Worm (Caenorhabditis elegans) whole organism, L1 larva: Measurements from ENCODE around the gene C40H1.7.

ENCODE experiments used
- C16A3.4 ChIP-seq: fragments of 150-350 bp; optimal IDR thresholded peaks from 2 replicates; lab custom pipeline; 2014; ENCODE audit warnings: missing biosample characterization, missing genetic modification characterization
- aly-2 ChIP-seq: fragments of 150-350 bp; optimal IDR thresholded peaks from 2 replicates; lab custom pipeline; 2014; ENCODE audit warnings: missing biosample characterization, missing genetic modification characterization
- ceh-82 ChIP-seq, 3 experiments: fragments of 150-350 bp in 1 of 3; sonication (generic microtip) in 2 of 3; optimal IDR thresholded peaks; 2 replicates each; lab custom pipeline; 2014 to 2017; ENCODE audit warnings: missing biosample characterization in 3 of 3, missing genetic modification characterization in 3 of 3
- dpl-1 ChIP-seq, 3 experiments: fragments of 150-350 bp in 2 of 3; sonication (generic microtip) in 1 of 3; optimal IDR thresholded peaks; 2 replicates each; lab custom pipeline; 2014 to 2017; ENCODE audit warnings: missing biosample characterization in 3 of 3, missing genetic modification characterization in 3 of 3, missing genetic modification reagents in 3 of 3
- efl-1 ChIP-seq, 4 experiments: fragments of 150-350 bp; optimal IDR thresholded peaks in 3 of 4; peaks in 1 of 4; 1 replicate in 1 of 4; 2 replicates in 3 of 4; lab custom pipeline; 2014; ENCODE audit warnings: missing biosample characterization in 2 of 4, missing genetic modification characterization in 2 of 4, missing genetic modification reagents in 2 of 4
- ets-5 ChIP-seq: fragments of 200-800 bp; sonication (Bioruptor generic); IDR thresholded peaks from 2 replicates; pipeline ENCODE4 v1.3.6; 2022; ENCODE audit warnings: missing genetic modification characterization, missing compliant biosample characterization
- fkh-4 ChIP-seq: sonication (generic microtip); optimal IDR thresholded peaks from 2 replicates; lab custom pipeline; 2016; ENCODE audit warnings: missing compliant biosample characterization, missing genetic modification characterization, borderline replicate concordance
- fkh-8 ChIP-seq: sonication (generic microtip); optimal IDR thresholded peaks from 2 replicates; lab custom pipeline; 2016; ENCODE audit warnings: mild to moderate bottlenecking, missing genetic modification characterization, missing compliant biosample characterization
- grh-1 ChIP-seq: fragments of 200-800 bp; sonication (Bioruptor generic); IDR thresholded peaks from 2 replicates; pipeline ENCODE4 v1.3.6; 2022; ENCODE audit warnings: missing genetic modification reagents, missing genetic modification characterization, missing compliant biosample characterization
- hlh-4 ChIP-seq: sonication (generic microtip); optimal IDR thresholded peaks from 2 replicates; lab custom pipeline; 2016; ENCODE audit warnings: mild to moderate bottlenecking, missing genetic modification characterization, missing compliant biosample characterization
- lin-14 ChIP-seq: fragments of 200-800 bp; sonication (Bioruptor generic); optimal IDR thresholded peaks from 2 replicates; lab custom pipeline; 2018; ENCODE audit warnings: mild to moderate bottlenecking, missing genetic modification characterization, moderate library complexity, missing compliant biosample characterization
- lin-15B ChIP-seq: fragments of 150-350 bp; sonication (generic microtip); optimal IDR thresholded peaks from 3 replicates; lab custom pipeline; 2014; ENCODE audit warnings: missing biosample characterization, missing genetic modification characterization
- lin-35 ChIP-seq, 2 experiments: fragments of 150-350 bp; optimal IDR thresholded peaks; 2 replicates each; lab custom pipeline; 2014; ENCODE audit warnings: missing biosample characterization in 2 of 2, missing genetic modification characterization in 2 of 2, missing genetic modification reagents in 2 of 2
- lsy-2 ChIP-seq, 2 experiments: fragments of 150-350 bp; optimal IDR thresholded peaks; 2 replicates each; lab custom pipeline; 2014; ENCODE audit warnings: missing biosample characterization in 2 of 2, missing genetic modification characterization in 2 of 2
- mdl-1 ChIP-seq, 2 experiments: fragments of 150-350 bp; optimal IDR thresholded peaks; 2 replicates each; lab custom pipeline; 2014 to 2017; ENCODE audit warnings: missing biosample characterization in 2 of 2, missing genetic modification characterization in 2 of 2, inconsistent platforms in 1 of 2
- nhr-19 ChIP-seq: fragments of 200-800 bp; sonication (Bioruptor generic); conservative IDR thresholded peaks from 2 replicates; pipeline ENCODE4 v1.3.6; 2022; ENCODE audit warnings: missing genetic modification characterization, missing compliant biosample characterization
- nhr-20 ChIP-seq: sonication (generic microtip); optimal IDR thresholded peaks from 2 replicates; lab custom pipeline; 2016; ENCODE audit warnings: mild to moderate bottlenecking, missing genetic modification characterization, missing compliant biosample characterization
- nhr-71 ChIP-seq: sonication (generic microtip); optimal IDR thresholded peaks from 2 replicates; lab custom pipeline; 2016; ENCODE audit warnings: mild to moderate bottlenecking, missing genetic modification characterization, moderate library complexity, missing compliant biosample characterization
- nhr-76 ChIP-seq: sonication (generic microtip); optimal IDR thresholded peaks from 2 replicates; lab custom pipeline; 2017; ENCODE audit warnings: missing biosample characterization, missing genetic modification characterization
- pag-3 ChIP-seq: sonication (generic microtip); optimal IDR thresholded peaks from 2 replicates; lab custom pipeline; 2017; ENCODE audit warnings: missing genetic modification characterization, mild to moderate bottlenecking, missing compliant biosample characterization, antibody characterized with exemption, borderline replicate concordance; ENCODE audit not compliant: insufficient read depth
- pax-3 ChIP-seq: fragments of 200-800 bp; sonication (Bioruptor generic); optimal IDR thresholded peaks from 2 replicates; lab custom pipeline; 2018; ENCODE audit warnings: mild to moderate bottlenecking, missing genetic modification characterization, moderate library complexity, missing compliant biosample characterization
- rnt-1 ChIP-seq: sonication (generic microtip); optimal IDR thresholded peaks from 2 replicates; lab custom pipeline; 2016; ENCODE audit warnings: mild to moderate bottlenecking, missing genetic modification characterization, moderate library complexity, missing compliant biosample characterization
- snu-23 ChIP-seq: sonication (generic microtip); optimal IDR thresholded peaks from 2 replicates; lab custom pipeline; 2016; ENCODE audit warnings: missing genetic modification characterization, missing compliant biosample characterization
- sup-37 ChIP-seq: fragments of 200-800 bp; sonication (Bioruptor generic); optimal IDR thresholded peaks from 2 replicates; lab custom pipeline; 2018; ENCODE audit warnings: mild to moderate bottlenecking, missing genetic modification characterization, missing compliant biosample characterization
- tbx-2 ChIP-seq: sonication (generic microtip); optimal IDR thresholded peaks from 2 replicates; lab custom pipeline; 2016; ENCODE audit warnings: missing genetic modification characterization, missing compliant biosample characterization
- unc-130 ChIP-seq: fragments of 150-350 bp; optimal IDR thresholded peaks from 2 replicates; lab custom pipeline; 2017; ENCODE audit warnings: missing biosample characterization, missing genetic modification characterization, inconsistent platforms
- unc-62 ChIP-seq: fragments of 150-350 bp; optimal IDR thresholded peaks from 2 replicates; lab custom pipeline; 2014; ENCODE audit warnings: missing biosample characterization, missing genetic modification reagents, missing genetic modification characterization
- vab-15 ChIP-seq: sonication (generic microtip); optimal IDR thresholded peaks from 2 replicates; lab custom pipeline; 2017; ENCODE audit warnings: missing genotype, mild to moderate bottlenecking, missing genetic modification characterization, missing compliant biosample characterization
- xbp-1 ChIP-seq: sonication (generic microtip); optimal IDR thresholded peaks from 2 replicates; lab custom pipeline; 2016; ENCODE audit warnings: missing genetic modification characterization, missing compliant biosample characterization

C40H1.7 gene

ce11 chrIII:9346114-9346513 is 21.3 kb downstream of the C40H1.7 start:
- TF ChIP-seq rnt-1 (tag; lab: Kevin White, UChicago) (peak; percentile 64), xbp-1 (tag; lab: Kevin White, UChicago) (no peak), lsy-2 (tag; optimal IDR thresholded peaks at IDR 0.05; lab: Kevin White, UChicago) (peak in 1 of 2 experiments; percentile 9), unc-130 (tag; lab: Kevin White, UChicago) (no peak), snu-23 (GFP tag; lab: Kevin White, UChicago) (peak; percentile 0), nhr-71 (tag; lab: Kevin White, UChicago) (peak; percentile 26), lin-14 (GFP tag; lab: Kevin White, UChicago) (peak; percentile 51), pag-3 (tag; lab: Kevin White, UChicago) (peak; percentile 73)

ce11 chrIII:9346722-9347121 is 21.9 kb downstream of the C40H1.7 start:
- TF ChIP-seq rnt-1 (tag; lab: Kevin White, UChicago) (peak; percentile 47), lin-14 (GFP tag; lab: Kevin White, UChicago) (peak; percentile 15), nhr-71 (tag; lab: Kevin White, UChicago) (peak; percentile 30), lsy-2 (tag; optimal IDR thresholded peaks at IDR 0.05; lab: Kevin White, UChicago) (peak in 1 of 2 experiments; percentile 20), vab-15 (tag; lab: Kevin White, UChicago) (no peak)

- TF ChIP-seq fkh-8 (tag; lab: Kevin White, UChicago) (no peak), fkh-4 (tag; lab: Kevin White, UChicago) (no peak), rnt-1 (tag; lab: Kevin White, UChicago) (peak; percentile 60), mdl-1 (tag; optimal IDR thresholded peaks at IDR 0.05; lab: Kevin White, UChicago) (peak in 1 of 2 experiments; percentile 27), pax-3 (tag; lab: Kevin White, UChicago) (no peak), lin-14 (GFP tag; lab: Kevin White, UChicago) (peak; percentile 64), unc-130 (tag; lab: Kevin White, UChicago) (peak; percentile 43), dpl-1 (GFP tag; optimal IDR thresholded peaks at IDR 0.05; lab: Kevin White, UChicago) (peak in 1 of 3 experiments; percentile 6), tbx-2 (peak; percentile 31), nhr-71 (tag; lab: Kevin White, UChicago) (peak; percentile 51), sup-37 (no peak), snu-23 (GFP tag; lab: Kevin White, UChicago) (no peak), unc-62 (no peak), lin-35 (GFP tag; optimal IDR thresholded peaks at IDR 0.05; lab: Kevin White, UChicago) (peak in 1 of 2 experiments; percentile 18), grh-1 (no peak), aly-2 (tag; lab: Kevin White, UChicago) (no peak), hlh-4 (tag; lab: Kevin White, UChicago) (no peak), nhr-20 (tag; lab: Kevin White, UChicago) (no peak), efl-1 (optimal IDR thresholded peaks at IDR 0.05; lab: Kevin White, UChicago) (peak; percentile 22 to 24), efl-1 (GFP tag; optimal IDR thresholded peaks at IDR 0.05 in 1 of 2; lab: Kevin White, UChicago) (peak; percentile 16 to 23), lin-15B (tag; lab: Kevin White, UChicago) (no peak), nhr-19 (0 out of 2 replicates have a peak, but pooled peaks have one; percentile 12)
Measured at ce11 chrIII:9353814-9354213, 29.0 kb downstream of the C40H1.7 start.

ce11 chrIII:9355412-9355969 is 30.7 kb downstream of the C40H1.7 start, which contains the start of gene chtb-1:
chtb-1 (minus strand) TSS chrIII:9355462.
- no peak for TF ChIP-seq pag-3 (tag; lab: Kevin White, UChicago)
- TF ChIP-seq ceh-82 (tag; optimal IDR thresholded peaks at IDR 0.05; lab: Kevin White, UChicago) = no peak
- TF ChIP-seq pax-3 (tag; lab: Kevin White, UChicago) = no peak
- no peak for TF ChIP-seq efl-1 (optimal IDR thresholded peaks at IDR 0.05; lab: Kevin White, UChicago)
- TF ChIP-seq efl-1 (GFP tag; optimal IDR thresholded peaks at IDR 0.05 in 1 of 2; lab: Kevin White, UChicago) = no peak
- no peak for TF ChIP-seq nhr-76 (tag; lab: Kevin White, UChicago)
- no peak for TF ChIP-seq snu-23 (GFP tag; lab: Kevin White, UChicago)
- no peak for TF ChIP-seq ets-5 (GFP tag; lab: Robert Waterston, UW)
- no peak for TF ChIP-seq C16A3.4 (tag; lab: Kevin White, UChicago)
